Worm (Caenorhabditis elegans) whole organism, young adult: ENCODE results near the gene dcaf-13.

Experiments
- B0019.2 ChIP-seq: fragments of 200-800 bp; sonication (Bioruptor generic); conservative IDR thresholded peaks from 2 replicates; pipeline ENCODE4 v1.3.6; 2022; ENCODE audit warnings: missing genetic modification reagents, missing genetic modification characterization, missing compliant biosample characterization
- B0261.1 ChIP-seq: sonication (generic microtip); optimal IDR thresholded peaks from 2 replicates; lab custom pipeline; 2016; ENCODE audit warnings: mild to moderate bottlenecking, missing genetic modification characterization, moderate library complexity, missing compliant biosample characterization
- B0336.3 ChIP-seq: fragments of 200-800 bp; sonication (Bioruptor generic); IDR thresholded peaks from 2 replicates; pipeline ENCODE4 v1.3.6; 2022; ENCODE audit warnings: missing genetic modification characterization, missing compliant biosample characterization
- F23B12.7 ChIP-seq: sonication (generic microtip); optimal IDR thresholded peaks from 2 replicates; lab custom pipeline; 2017; ENCODE audit warnings: missing genetic modification characterization, mild to moderate bottlenecking, missing compliant biosample characterization, antibody characterized with exemption, moderate library complexity; ENCODE audit not compliant: insufficient read depth
- F39B2.1 ChIP-seq: fragments of 200-800 bp; sonication (Bioruptor generic); IDR thresholded peaks from 2 replicates; pipeline ENCODE4 v1.3.6; 2022; ENCODE audit warnings: missing genetic modification reagents, missing genetic modification characterization, missing compliant biosample characterization
- F55B11.4 ChIP-seq: sonication (generic microtip); optimal IDR thresholded peaks from 2 replicates; lab custom pipeline; 2016; ENCODE audit warnings: missing compliant biosample characterization, missing genetic modification characterization, borderline replicate concordance; ENCODE audit not compliant: insufficient read depth
- K11D2.4 ChIP-seq: fragments of 200-800 bp; sonication (Bioruptor generic); IDR thresholded peaks from 2 replicates; pipeline ENCODE4 v1.3.6; 2022; ENCODE audit warnings: missing genetic modification reagents, missing genetic modification characterization, missing compliant biosample characterization
- K12H6.12 ChIP-seq: fragments of 200-800 bp; sonication (Bioruptor generic); optimal IDR thresholded peaks from 2 replicates; lab custom pipeline; 2018; ENCODE audit warnings: mild to moderate bottlenecking, missing genetic modification characterization, missing compliant biosample characterization
- Y53F4B.3 ChIP-seq: fragments of 200-800 bp; sonication (Bioruptor generic); IDR thresholded peaks from 2 replicates; pipeline ENCODE4 v1.3.6; 2022; ENCODE audit warnings: missing genetic modification reagents, missing genetic modification characterization, missing compliant biosample characterization
- Y79H2A.3 ChIP-seq: fragments of 200-800 bp; sonication (Bioruptor generic); conservative IDR thresholded peaks from 2 replicates; pipeline ENCODE4 v1.3.6; 2022; ENCODE audit warnings: missing genetic modification reagents, missing genetic modification characterization, missing compliant biosample characterization
- aptf-2 ChIP-seq: fragments of 200-800 bp; sonication (Bioruptor generic); conservative IDR thresholded peaks from 2 replicates; pipeline ENCODE4 v1.3.6; 2022; ENCODE audit warnings: missing genetic modification reagents, missing genetic modification characterization, missing compliant biosample characterization
- aptf-3 ChIP-seq: fragments of 200-800 bp; sonication (Bioruptor generic); IDR thresholded peaks from 2 replicates; pipeline ENCODE4 v1.3.6; 2022; ENCODE audit warnings: missing genetic modification characterization, missing compliant biosample characterization
- athp-1 ChIP-seq: sonication (generic microtip); optimal IDR thresholded peaks from 2 replicates; lab custom pipeline; 2017; ENCODE audit warnings: mild to moderate bottlenecking, missing genetic modification characterization, missing compliant biosample characterization
- attf-3 ChIP-seq: fragments of 200-800 bp; sonication (Bioruptor generic); conservative IDR thresholded peaks from 2 replicates; pipeline ENCODE4 v1.3.6; 2022; ENCODE audit warnings: missing genetic modification reagents, missing genetic modification characterization, missing compliant biosample characterization
- attf-5 ChIP-seq: fragments of 200-800 bp; sonication (Bioruptor generic); optimal IDR thresholded peaks from 2 replicates; lab custom pipeline; 2018; ENCODE audit warnings: mild to moderate bottlenecking, missing genetic modification characterization, missing compliant biosample characterization
- attf-6 ChIP-seq: fragments of 200-800 bp; sonication (Bioruptor generic); IDR thresholded peaks from 2 replicates; pipeline ENCODE4 v1.3.6; 2022; ENCODE audit warnings: missing genetic modification reagents, missing genetic modification characterization, missing compliant biosample characterization
- bed-1 ChIP-seq: fragments of 200-800 bp; sonication (Bioruptor generic); IDR thresholded peaks from 2 replicates; pipeline ENCODE4 v1.3.6; 2022; ENCODE audit warnings: missing genetic modification reagents, missing genetic modification characterization, missing compliant biosample characterization
- ccch-3 ChIP-seq: fragments of 200-800 bp; sonication (Bioruptor generic); optimal IDR thresholded peaks from 2 replicates; lab custom pipeline; 2018; ENCODE audit warnings: mild to moderate bottlenecking, missing genetic modification characterization, missing compliant biosample characterization
- cebp-1 ChIP-seq, 2 experiments: fragments of 200-800 bp in 1 of 2; sonication (Bioruptor generic) in 1 of 2; sonication (generic microtip) in 1 of 2; IDR thresholded peaks in 1 of 2; optimal IDR thresholded peaks in 1 of 2; 2 replicates each; pipeline versions ENCODE4 v1.3.6 to Lab custom; 2017 to 2022; ENCODE audit warnings: missing compliant biosample characterization in 2 of 2, missing genetic modification characterization in 2 of 2, mild to moderate bottlenecking in 1 of 2, missing genetic modification reagents in 1 of 2, moderate library complexity in 1 of 2
- ceh-40 ChIP-seq: fragments of 200-800 bp; sonication (Bioruptor generic); IDR thresholded peaks from 2 replicates; pipeline ENCODE4 v1.3.6; 2022; ENCODE audit warnings: missing genetic modification characterization, missing compliant biosample characterization
- dpl-1 ChIP-seq: fragments of 150-350 bp; optimal IDR thresholded peaks from 2 replicates; lab custom pipeline; 2014; ENCODE audit warnings: missing biosample characterization, missing genetic modification reagents, missing genetic modification characterization
- efl-1 ChIP-seq: fragments of 150-350 bp; optimal IDR thresholded peaks from 2 replicates; lab custom pipeline; 2014; ENCODE audit warnings: missing biosample characterization, missing genetic modification reagents, missing genetic modification characterization
- egl-18 ChIP-seq: fragments of 200-800 bp; sonication (Bioruptor generic); IDR thresholded peaks from 2 replicates; pipeline ENCODE4 v1.3.6; 2022; ENCODE audit warnings: missing genetic modification reagents, missing genetic modification characterization, missing compliant biosample characterization
- ekl-4 ChIP-seq: fragments of 200-800 bp; sonication (Bioruptor generic); IDR thresholded peaks from 2 replicates; pipeline ENCODE4 v1.3.6; 2022; ENCODE audit warnings: missing genetic modification reagents, missing genetic modification characterization, missing compliant biosample characterization
- hmg-1.2 ChIP-seq: fragments of 200-800 bp; sonication (Bioruptor generic); IDR thresholded peaks from 2 replicates; pipeline ENCODE4 v1.3.6; 2022; ENCODE audit warnings: missing genetic modification reagents, missing genetic modification characterization, missing compliant biosample characterization
- hmg-20 ChIP-seq: fragments of 200-800 bp; sonication (Bioruptor generic); IDR thresholded peaks from 2 replicates; pipeline ENCODE4 v1.3.6; 2022; ENCODE audit warnings: missing genetic modification reagents, missing genetic modification characterization, missing compliant biosample characterization
- let-526 ChIP-seq: fragments of 200-800 bp; sonication (Bioruptor generic); IDR thresholded peaks from 2 replicates; pipeline ENCODE4 v1.3.6; 2022; ENCODE audit warnings: missing genetic modification reagents, missing genetic modification characterization, missing compliant biosample characterization
- lin-54 ChIP-seq: fragments of 200-800 bp; sonication (Bioruptor generic); optimal IDR thresholded peaks from 2 replicates; lab custom pipeline; 2018; ENCODE audit warnings: mild to moderate bottlenecking, missing genetic modification characterization, missing compliant biosample characterization
- lir-1 ChIP-seq: fragments of 200-800 bp; sonication (Bioruptor generic); conservative IDR thresholded peaks from 2 replicates; pipeline ENCODE4 v1.3.6; 2022; ENCODE audit warnings: missing genetic modification reagents, missing genetic modification characterization, missing compliant biosample characterization
- mcd-1 ChIP-seq: fragments of 200-800 bp; sonication (Bioruptor generic); IDR thresholded peaks from 2 replicates; pipeline ENCODE4 v1.3.6; 2022; ENCODE audit warnings: missing genetic modification reagents, missing genetic modification characterization, missing compliant biosample characterization
- nfya-1 ChIP-seq: sonication (generic microtip); optimal IDR thresholded peaks from 2 replicates; lab custom pipeline; 2017; ENCODE audit warnings: antibody characterized with exemption, missing compliant biosample characterization, missing genetic modification characterization, borderline replicate concordance; ENCODE audit not compliant: insufficient read depth
- nfyb-1 ChIP-seq: fragments of 200-800 bp; sonication (Bioruptor generic); IDR thresholded peaks from 2 replicates; pipeline ENCODE4 v1.3.6; 2022; ENCODE audit warnings: missing genetic modification reagents, missing genetic modification characterization, missing compliant biosample characterization
- nhr-120 ChIP-seq: fragments of 200-800 bp; sonication (Bioruptor generic); IDR thresholded peaks from 2 replicates; pipeline ENCODE4 v1.3.6; 2022; ENCODE audit warnings: missing genetic modification characterization, missing compliant biosample characterization
- nhr-179 ChIP-seq: sonication (generic microtip); optimal IDR thresholded peaks from 2 replicates; lab custom pipeline; 2016; ENCODE audit warnings: mild to moderate bottlenecking, missing genetic modification characterization, missing compliant biosample characterization
- rec-8 ChIP-seq, 2 experiments: sonication (generic microtip); optimal IDR thresholded peaks; 2 replicates each; lab custom pipeline; 2016; ENCODE audit warnings: mild to moderate bottlenecking in 2 of 2, missing genetic modification characterization in 2 of 2, missing genetic modification reagents in 2 of 2, missing genotype in 2 of 2, missing biosample characterization in 1 of 2, missing compliant biosample characterization in 1 of 2, moderate library complexity in 1 of 2
- rpc-1 ChIP-seq, 2 experiments: fragments of 150-350 bp in 1 of 2; sonication (generic microtip) in 1 of 2; optimal IDR thresholded peaks; 2 replicates each; lab custom pipeline; 2014 to 2018; ENCODE audit warnings: missing biosample characterization in 1 of 2, missing genetic modification characterization in 1 of 2, missing genetic modification reagents in 1 of 2, missing genotype in 1 of 2
- sdz-38 ChIP-seq: sonication (generic microtip); optimal IDR thresholded peaks from 2 replicates; lab custom pipeline; 2016; ENCODE audit warnings: missing genotype, missing genetic modification characterization, missing compliant biosample characterization
- snpc-1.3 ChIP-seq: sonication (generic microtip); optimal IDR thresholded peaks from 2 replicates; lab custom pipeline; 2017; ENCODE audit warnings: missing genetic modification characterization, mild to moderate bottlenecking, missing compliant biosample characterization, antibody characterized with exemption, moderate library complexity, missing genotype, missing genetic modification reagents; ENCODE audit not compliant: insufficient read depth
- snpc-4 ChIP-seq, 5 experiments: fragments of 150-350 bp in 1 of 5; sonication (generic microtip) in 4 of 5; optimal IDR thresholded peaks; 2 replicates each; lab custom pipeline; 2014 to 2018; ENCODE audit warnings: missing genetic modification characterization in 5 of 5, missing biosample characterization in 3 of 5, antibody characterized with exemption in 2 of 5, mild to moderate bottlenecking in 2 of 5, missing compliant biosample characterization in 2 of 5, missing genotype in 2 of 5, moderate library complexity in 2 of 5, missing genetic modification reagents in 1 of 5
- somi-1 ChIP-seq: fragments of 200-800 bp; sonication (Bioruptor generic); optimal IDR thresholded peaks from 2 replicates; lab custom pipeline; 2018; ENCODE audit warnings: mild to moderate bottlenecking, missing genetic modification characterization, missing compliant biosample characterization
- sptf-2 ChIP-seq: fragments of 200-800 bp; sonication (Bioruptor generic); optimal IDR thresholded peaks from 2 replicates; lab custom pipeline; 2018; ENCODE audit warnings: mild to moderate bottlenecking, missing genetic modification characterization, missing compliant biosample characterization
- tlf-1 ChIP-seq: fragments of 200-800 bp; sonication (Bioruptor generic); optimal IDR thresholded peaks from 2 replicates; lab custom pipeline; 2018; ENCODE audit warnings: mild to moderate bottlenecking, missing genetic modification characterization, missing compliant biosample characterization
- unc-62 ChIP-seq: fragments of 150-350 bp; optimal IDR thresholded peaks from 2 replicates; lab custom pipeline; 2014; ENCODE audit warnings: missing biosample characterization, missing genetic modification reagents, missing genetic modification characterization
- xnd-1 ChIP-seq: sonication (generic microtip); optimal IDR thresholded peaks from 2 replicates; lab custom pipeline; 2016; ENCODE audit warnings: missing genotype, missing genetic modification reagents, missing genetic modification characterization, missing compliant biosample characterization
- zfh-2 ChIP-seq: fragments of 200-800 bp; sonication (Bioruptor generic); conservative IDR thresholded peaks from 2 replicates; pipeline ENCODE4 v1.3.6; 2022; ENCODE audit warnings: missing genetic modification reagents, missing genetic modification characterization, missing compliant biosample characterization
- ztf-26 ChIP-seq: sonication (generic microtip); optimal IDR thresholded peaks from 2 replicates; lab custom pipeline; 2017; ENCODE audit warnings: missing genetic modification characterization, missing compliant biosample characterization
- ztf-6 ChIP-seq: fragments of 200-800 bp; sonication (Bioruptor generic); IDR thresholded peaks from 2 replicates; pipeline ENCODE4 v1.3.6; 2022; ENCODE audit warnings: missing genetic modification reagents, missing genetic modification characterization, missing compliant biosample characterization

Gene dcaf-13

DNA sequence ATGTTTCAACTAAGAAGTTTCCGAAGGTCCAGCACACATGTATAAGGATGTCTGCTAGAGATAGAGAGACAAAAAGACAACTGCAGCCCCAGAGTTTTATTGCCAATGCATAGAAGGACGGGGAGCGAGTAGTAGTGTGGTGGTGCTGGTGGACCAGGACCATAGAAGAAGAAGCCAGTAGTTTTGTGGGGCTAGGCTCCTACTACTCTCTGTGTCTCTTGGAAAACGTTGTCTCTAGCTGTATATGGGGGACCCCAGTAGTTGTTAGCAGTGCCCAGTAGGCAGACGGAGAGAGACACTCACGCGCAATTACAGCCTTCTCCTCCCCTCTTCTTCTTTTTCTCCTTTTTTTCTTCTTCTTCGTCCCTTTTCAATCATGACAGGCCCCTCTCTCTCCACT is 31.3 kb upstream of the dcaf-13 start:
- TF ChIP-seq dpl-1 (GFP tag; lab: Kevin White, UChicago) (no peak), Y53F4B.3 (GFP tag; lab: Robert Waterston, UW) (no peak), B0019.2 (GFP tag; lab: Robert Waterston, UW) (no peak), attf-5 (GFP tag; lab: Kevin White, UChicago) (no peak), nhr-120 (GFP tag; lab: Robert Waterston, UW) (no peak), nfya-1 (tag; lab: Kevin White, UChicago) (no peak), F23B12.7 (no peak), xnd-1 (tag; lab: Kevin White, UChicago) (no peak), lir-1 (GFP tag; lab: Robert Waterston, UW) (no peak), cebp-1 (GFP tag; IDR thresholded peaks at IDR 0.05; lab: Robert Waterston, UW) (no peak), cebp-1 (tag; optimal IDR thresholded peaks at IDR 0.05; lab: Kevin White, UChicago) (peak; percentile 33), ekl-4 (GFP tag; lab: Robert Waterston, UW) (peak; percentile 12; the same call in 1 of the 2 replicates), lin-54 (no peak), let-526 (GFP tag; lab: Robert Waterston, UW) (no peak), nhr-179 (tag; lab: Kevin White, UChicago) (no peak), somi-1 (no peak), B0261.1 (tag; lab: Kevin White, UChicago) (no peak), snpc-4 (GFP tag; optimal IDR thresholded peaks at IDR 0.05; lab: Kevin White, UChicago) (no peak), snpc-4 (tag; optimal IDR thresholded peaks at IDR 0.05; lab: Kevin White, UChicago) (no peak), sdz-38 (tag; lab: Kevin White, UChicago) (no peak), Y79H2A.3 (no peak), hmg-1.2 (peak; percentile 37; the same call in 1 of the 2 replicates), hmg-20 (no peak), tlf-1 (GFP tag; lab: Kevin White, UChicago) (no peak), F39B2.1 (no peak), F55B11.4 (tag; lab: Kevin White, UChicago) (no peak), ztf-26 (tag; lab: Kevin White, UChicago) (no peak), aptf-2 (GFP tag; lab: Robert Waterston, UW) (no peak), attf-6 (GFP tag; lab: Robert Waterston, UW) (no peak), ccch-3 (GFP tag; lab: Kevin White, UChicago) (no peak), rpc-1 (optimal IDR thresholded peaks at IDR 0.05; lab: Kevin White, UChicago) (no peak), rpc-1 (tag; optimal IDR thresholded peaks at IDR 0.05; lab: Kevin White, UChicago) (no peak), mcd-1 (no peak), athp-1 (no peak), efl-1 (GFP tag; lab: Kevin White, UChicago) (no peak), snpc-1.3 (tag; lab: Kevin White, UChicago) (no peak), ceh-40 (GFP tag; lab: Robert Waterston, UW) (no peak), sptf-2 (GFP tag; lab: Kevin White, UChicago) (no peak), ztf-6 (GFP tag; lab: Robert Waterston, UW) (0 out of 2 replicates have a peak, but pooled peaks have one; percentile 34), K12H6.12 (tag; lab: Kevin White, UChicago) (peak; percentile 55), aptf-3 (GFP tag; lab: Robert Waterston, UW) (no peak), unc-62 (GFP tag; lab: Kevin White, UChicago) (no peak), attf-3 (GFP tag; lab: Robert Waterston, UW) (no peak), bed-1 (GFP tag; lab: Robert Waterston, UW) (no peak), B0336.3 (GFP tag; lab: Robert Waterston, UW) (no peak), nfyb-1 (GFP tag; lab: Robert Waterston, UW) (0 out of 2 replicates have a peak, but pooled peaks have one; percentile 14), rec-8 (tag; optimal IDR thresholded peaks at IDR 0.05; lab: Kevin White, UChicago) (no peak), egl-18 (GFP tag; lab: Robert Waterston, UW) (no peak), K11D2.4 (0 out of 2 replicates have a peak, but pooled peaks have one; percentile 34), zfh-2 (GFP tag; lab: Robert Waterston, UW) (peak; percentile 63; the same call in 1 of the 2 replicates)
